Worm (Caenorhabditis elegans) whole organism, early embryonic: Measurements from ENCODE around the gene lgc-45.

Experiments used
- aly-1 ChIP-seq: sonication (generic microtip); optimal IDR thresholded peaks from 2 replicates; lab custom pipeline; 2016; ENCODE audit warnings: missing genetic modification characterization, missing compliant biosample characterization
- ama-1 ChIP-seq: fragments of 150-350 bp; optimal IDR thresholded peaks from 2 replicates; lab custom pipeline; 2014
- ceh-36 ChIP-seq: sonication (generic microtip); optimal IDR thresholded peaks from 2 replicates; lab custom pipeline; 2016; ENCODE audit warnings: missing genetic modification characterization, inconsistent platforms, missing compliant biosample characterization
- hnd-1 ChIP-seq: sonication (generic microtip); optimal IDR thresholded peaks from 2 replicates; lab custom pipeline; 2016; ENCODE audit warnings: missing genetic modification characterization, missing compliant biosample characterization
- tbx-11 ChIP-seq: fragments of 200-800 bp; sonication (Bioruptor generic); IDR thresholded peaks from 2 replicates; pipeline ENCODE4 v1.3.6; 2022; ENCODE audit warnings: missing genetic modification characterization, missing compliant biosample characterization

DNA sequence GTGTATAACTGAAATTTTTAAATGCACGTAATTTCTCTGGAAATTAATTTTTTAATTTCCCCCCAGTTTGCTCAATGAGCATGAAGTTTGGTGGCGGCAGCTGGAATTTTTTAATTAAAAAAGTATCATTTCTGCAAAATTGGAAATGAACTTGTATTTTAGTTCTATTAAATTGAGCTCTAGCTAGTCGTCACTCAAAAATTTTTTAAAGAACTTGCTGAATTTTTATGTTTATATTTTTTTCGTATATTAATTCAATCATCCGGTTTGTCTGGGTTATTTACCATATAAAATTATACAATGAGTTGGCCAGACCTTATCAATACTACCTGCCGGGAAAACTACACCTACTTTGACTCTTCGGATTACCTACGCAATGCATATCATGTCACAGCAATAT is 24.5 kb downstream of the lgc-45 start, which contains the start of gene srh-59:
- no peak for TF ChIP-seq ceh-36
- no peak for TF ChIP-seq tbx-11
- TF ChIP-seq ama-1 (lab: Kevin White, UChicago), result no peak
- no peak for TF ChIP-seq hnd-1 (tag; lab: Kevin White, UChicago)
- TF ChIP-seq aly-1 (tag; lab: Kevin White, UChicago), result no peak
